Fruit fly (Drosophila melanogaster) S2 (cell line): ENCODE measurements around the gene CG10214.

Source experiments
- CG8478 ChIP-seq: fragments of >200 bp; optimal IDR thresholded peaks from 2 replicates; lab custom pipeline; 2018
- CTCF ChIP-seq, 2 experiments: fragments of >200 bp; optimal IDR thresholded peaks; 2 replicates each; lab custom pipeline; 2018

dm6 chr3R:23730472-23730801, 36.9 kb downstream of the CG10214 start:
- TF ChIP-seq CTCF (optimal IDR thresholded peaks at IDR 0.05; lab: Kevin White, UChicago) (no peak), CG8478 (lab: Kevin White, UChicago) (no peak)
